Fruit fly (Drosophila melanogaster) whole organism, larva: ENCODE data around the gene CG4942.

Source experiments
- noc ChIP-seq: fragments of 200-800 bp; sonication (Bioruptor generic); optimal IDR thresholded peaks from 3 replicates; lab custom pipeline; 2019; ENCODE audit warnings: missing biosample characterization, mild to moderate bottlenecking, missing genetic modification characterization, moderate library complexity

Gene CG4942

dm6 chr3L:9114404-9114803 lies 41.5 kb downstream of the CG4942 start:
- no peak for TF ChIP-seq noc (tag; lab: Kevin White, UChicago)

- no peak for TF ChIP-seq noc (tag; lab: Kevin White, UChicago)
Measured at dm6 chr3L:9115654-9116053, 42.7 kb downstream of the CG4942 start.

- no peak for TF ChIP-seq noc (tag; lab: Kevin White, UChicago)
Measured at dm6 chr3L:9119564-9119963, 46.7 kb downstream of the CG4942 start.

- TF ChIP-seq noc (tag; lab: Kevin White, UChicago), result no peak
Measured at dm6 chr3L:9121289-9121688, 48.4 kb downstream of the CG4942 start.
